Fruit fly (Drosophila melanogaster): ENCODE measurements around the gene Ir7d.

The Ir7d gene

DNA sequence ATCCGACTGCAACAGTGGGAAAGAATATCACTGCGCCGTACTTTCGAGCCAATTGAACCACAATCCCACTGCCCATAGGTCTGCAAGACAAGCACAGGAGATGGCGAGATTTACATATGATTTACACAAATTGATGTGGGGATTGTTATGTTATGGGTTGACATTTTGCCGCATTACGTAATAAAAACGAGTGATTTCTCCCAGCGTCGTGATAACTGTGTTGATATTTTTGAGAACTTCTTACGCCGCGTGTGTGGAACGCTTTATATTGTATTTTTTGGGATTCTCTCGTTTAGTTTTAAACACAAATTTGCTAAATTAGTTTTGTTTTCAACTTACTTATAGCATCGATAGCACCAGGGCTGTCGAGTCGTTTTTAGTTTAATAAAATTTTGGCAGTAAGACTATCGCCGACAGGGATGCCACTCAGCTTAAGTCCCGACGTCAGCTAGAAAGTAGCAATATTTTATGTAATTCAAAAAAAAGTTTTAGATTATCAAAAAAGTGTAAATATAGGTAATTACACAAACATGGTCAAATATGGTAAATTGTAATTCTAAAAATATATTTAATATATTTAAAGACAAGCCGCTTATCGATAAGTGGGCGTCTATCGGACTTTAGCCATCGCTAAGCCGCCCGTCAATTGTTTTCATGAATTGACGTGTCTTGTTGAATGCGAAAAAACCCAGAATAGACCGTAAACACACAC is 14.9 kb upstream of the Ir7d start, which contains the start of the genes CG45089, ND-MNLL and p115 (continued):
- TF ChIP-seq CG10209 (GFP tag; optimal IDR thresholded peaks at IDR 0.05): peak; percentile 25
- peak; percentile 72 for TF ChIP-seq Scr (GFP tag; IDR thresholded peaks at IDR 0.05; ENCODE audit: partially characterized antibody)
- TF ChIP-seq E2f2 (GFP tag; IDR thresholded peaks at IDR 0.05): peak; percentile 47
- peak; percentile 32 for TF ChIP-seq exex (tag; optimal IDR thresholded peaks at IDR 0.05)
- TF ChIP-seq Oli (tag; optimal IDR thresholded peaks at IDR 0.05): no peak
- TF ChIP-seq Deaf1 (tag; optimal IDR thresholded peaks at IDR 0.05): peak; percentile 15
- peak; percentile 32; the same call in 1 of the 2 replicates for TF ChIP-seq CG11247 (GFP tag; IDR thresholded peaks at IDR 0.05)
- peak; percentile 42 for TF ChIP-seq Bgb (GFP tag; IDR thresholded peaks at IDR 0.05; ENCODE audit: partially characterized antibody)
- no peak for TF ChIP-seq sens-2 (GFP tag; IDR thresholded peaks at IDR 0.05)
- TF ChIP-seq CG10654 (GFP tag; optimal IDR thresholded peaks at IDR 0.05): peak; percentile 54
- TF ChIP-seq Dp (GFP tag; optimal IDR thresholded peaks at IDR 0.05): peak; percentile 35
- TF ChIP-seq crol (GFP tag; IDR thresholded peaks at IDR 0.05): no peak
- TF ChIP-seq CG18619 (GFP tag; optimal IDR thresholded peaks at IDR 0.05): peak; percentile 17
- peak; percentile 57 for TF ChIP-seq tin (GFP tag; optimal IDR thresholded peaks at IDR 0.05)
- no peak for TF ChIP-seq chm (GFP tag; IDR thresholded peaks at IDR 0.05)
- peak; percentile 55 for TF ChIP-seq az2 (GFP tag; optimal IDR thresholded peaks at IDR 0.05)
- peak; percentile 35; the same call in 1 of the 3 replicates for TF ChIP-seq hb (GFP tag; IDR thresholded peaks at IDR 0.05; ENCODE audit: partially characterized antibody)
- TF ChIP-seq dmrt11E (tag; optimal IDR thresholded peaks at IDR 0.05): peak; percentile 56
- peak; percentile 60 for TF ChIP-seq CG7372 (GFP tag; IDR thresholded peaks at IDR 0.05)
- TF ChIP-seq grn (GFP tag; optimal IDR thresholded peaks at IDR 0.05): no peak
- no peak for TF ChIP-seq CG31224 (GFP tag; IDR thresholded peaks at IDR 0.05)
- TF ChIP-seq Blimp-1 (GFP tag; optimal IDR thresholded peaks at IDR 0.05): peak; percentile 45
- peak; percentile 41 for TF ChIP-seq nerfin-1 (tag; optimal IDR thresholded peaks at IDR 0.05)
- peak; percentile 53 for TF ChIP-seq zen (tag; optimal IDR thresholded peaks at IDR 0.05)
- TF ChIP-seq Dbx (GFP tag; IDR thresholded peaks at IDR 0.05): peak; percentile 74; the same call in 2 of the 3 replicates
- peak; percentile 57 for TF ChIP-seq amos (GFP tag; IDR thresholded peaks at IDR 0.05; ENCODE audit: partially characterized antibody)
- peak; percentile 54 for TF ChIP-seq hbn (GFP tag; IDR thresholded peaks at IDR 0.05; ENCODE audit: partially characterized antibody)
- peak; percentile 59 for TF ChIP-seq stwl (tag; optimal IDR thresholded peaks at IDR 0.05)
- peak; percentile 9 for TF ChIP-seq Spps (tag; optimal IDR thresholded peaks at IDR 0.05)
- TF ChIP-seq CG12391 (tag; optimal IDR thresholded peaks at IDR 0.05): peak; percentile 85
- peak; percentile 48 for TF ChIP-seq CG12942 (GFP tag; optimal IDR thresholded peaks at IDR 0.05)
- TF ChIP-seq tap (tag; optimal IDR thresholded peaks at IDR 0.05): peak; percentile 39
- TF ChIP-seq slbo (GFP tag; IDR thresholded peaks at IDR 0.05): peak; percentile 73
- TF ChIP-seq CG8359 (GFP tag; optimal IDR thresholded peaks at IDR 0.05; ENCODE audit: borderline replicate concordance): no peak
- TF ChIP-seq pzg (GFP tag; optimal IDR thresholded peaks at IDR 0.05): peak; percentile 59
- TF ChIP-seq hkb (optimal IDR thresholded peaks at IDR 0.05): no peak
- TF ChIP-seq hkb (GFP tag; IDR thresholded peaks at IDR 0.05): peak; percentile 49
- TF ChIP-seq sqz (GFP tag; optimal IDR thresholded peaks at IDR 0.05): no peak
- TF ChIP-seq gcm (GFP tag; optimal IDR thresholded peaks at IDR 0.05): peak; percentile 46
- peak; percentile 46; the same call in 2 of the 3 replicates for TF ChIP-seq ken (GFP tag; IDR thresholded peaks at IDR 0.05)
- peak; percentile 53 for TF ChIP-seq klu (GFP tag; IDR thresholded peaks at IDR 0.05)
- TF ChIP-seq ttk (GFP tag; IDR thresholded peaks at IDR 0.05): peak; percentile 36; the same call in 1 of the 2 replicates
- peak; percentile 14 for TF ChIP-seq CG3065 (GFP tag; optimal IDR thresholded peaks at IDR 0.05)
- TF ChIP-seq seq (GFP tag; IDR thresholded peaks at IDR 0.05): peak; percentile 31; the same call in 1 of the 2 replicates
- no peak for TF ChIP-seq Tbp (GFP tag; optimal IDR thresholded peaks at IDR 0.05)
- TF ChIP-seq Ada2b (GFP tag; IDR thresholded peaks at IDR 0.05): peak; percentile 42; the same call in 1 of the 2 replicates
- TF ChIP-seq CG34224 (GFP tag; IDR thresholded peaks at IDR 0.05; ENCODE audit: partially characterized antibody): no peak
- TF ChIP-seq ems (GFP tag; optimal IDR thresholded peaks at IDR 0.05): peak; percentile 10
- peak; percentile 93 for TF ChIP-seq Ets65A (GFP tag)
